Worm (Caenorhabditis elegans) whole organism, L4 larva: ENCODE data around the gene tbx-33.

Source experiments
- D1046.2 ChIP-seq: fragments of 200-800 bp; sonication (Bioruptor generic); IDR thresholded peaks from 2 replicates; pipeline ENCODE4 v1.3.6; 2022; ENCODE audit warnings: missing genetic modification characterization, missing compliant biosample characterization
- F10B5.3 ChIP-seq: sonication (generic microtip); optimal IDR thresholded peaks from 2 replicates; lab custom pipeline; 2016; ENCODE audit warnings: mild to moderate bottlenecking, missing genetic modification characterization, missing compliant biosample characterization
- F26F4.8 ChIP-seq: fragments of 200-800 bp; sonication (Bioruptor generic); conservative IDR thresholded peaks from 2 replicates; pipeline ENCODE4 v1.3.6; 2022; ENCODE audit warnings: missing genetic modification characterization, missing compliant biosample characterization
- F37D6.2 ChIP-seq: sonication (generic microtip); optimal IDR thresholded peaks from 2 replicates; lab custom pipeline; 2016; ENCODE audit warnings: mild to moderate bottlenecking, missing genetic modification characterization, missing compliant biosample characterization
- Y75B8A.6 ChIP-seq: fragments of 200-800 bp; sonication (Bioruptor generic); IDR thresholded peaks from 2 replicates; pipeline ENCODE4 v1.3.6; 2022; ENCODE audit warnings: missing genetic modification reagents, missing genetic modification characterization, missing compliant biosample characterization
- ZK337.2 ChIP-seq: fragments of 200-800 bp; sonication (Bioruptor generic); IDR thresholded peaks from 2 replicates; pipeline ENCODE4 v1.3.6; 2022; ENCODE audit warnings: missing genetic modification reagents, missing genetic modification characterization, missing compliant biosample characterization
- ZK546.5 ChIP-seq, 2 experiments: sonication (generic microtip); optimal IDR thresholded peaks; 2 replicates each; lab custom pipeline; 2017; ENCODE audit warnings: missing biosample characterization in 2 of 2, missing genetic modification characterization in 2 of 2
- aha-1 ChIP-seq: fragments of 150-350 bp; peaks from one replicate; lab custom pipeline; 2014; ENCODE audit warnings: missing biosample characterization, missing genetic modification characterization
- ceh-20 ChIP-seq: fragments of 200-800 bp; sonication (Bioruptor generic); IDR thresholded peaks from 2 replicates; pipeline ENCODE4 v1.3.6; 2022; ENCODE audit warnings: missing genetic modification reagents, missing genetic modification characterization, missing compliant biosample characterization
- ceh-28 ChIP-seq: fragments of 150-350 bp; optimal IDR thresholded peaks from 2 replicates; lab custom pipeline; 2014; ENCODE audit warnings: missing biosample characterization, missing genetic modification reagents, missing genetic modification characterization
- ceh-32 ChIP-seq: sonication (generic microtip); optimal IDR thresholded peaks from 2 replicates; lab custom pipeline; 2016; ENCODE audit warnings: mild to moderate bottlenecking, missing genetic modification characterization, missing compliant biosample characterization; ENCODE audit not compliant: poor library complexity
- daf-19 ChIP-seq: fragments of 200-800 bp; sonication (Bioruptor generic); conservative IDR thresholded peaks from 2 replicates; pipeline ENCODE4 v1.3.6; 2022; ENCODE audit warnings: missing genetic modification characterization, missing compliant biosample characterization
- dmd-6 ChIP-seq: fragments of 200-800 bp; sonication (Bioruptor generic); IDR thresholded peaks from 2 replicates; pipeline ENCODE4 v1.3.6; 2022; ENCODE audit warnings: missing genetic modification reagents, missing genetic modification characterization, missing compliant biosample characterization
- dmd-9 ChIP-seq: fragments of 200-800 bp; sonication (Bioruptor generic); IDR thresholded peaks from 2 replicates; pipeline ENCODE4 v1.3.6; 2022; ENCODE audit warnings: missing genetic modification reagents, missing genetic modification characterization, missing compliant biosample characterization
- egl-27 ChIP-seq: sonication (generic microtip); optimal IDR thresholded peaks from 3 replicates; lab custom pipeline; 2017; ENCODE audit warnings: missing biosample characterization, missing genetic modification reagents, missing genetic modification characterization
- gei-8 ChIP-seq: fragments of 200-800 bp; sonication (Bioruptor generic); optimal IDR thresholded peaks from 2 replicates; lab custom pipeline; 2018; ENCODE audit warnings: mild to moderate bottlenecking, missing genetic modification characterization, missing compliant biosample characterization
- hlh-30 ChIP-seq: sonication (generic microtip); optimal IDR thresholded peaks from 2 replicates; lab custom pipeline; 2017; ENCODE audit warnings: antibody characterized with exemption, mild to moderate bottlenecking, missing genetic modification characterization, missing compliant biosample characterization; ENCODE audit not compliant: insufficient read depth
- hmg-1.1 ChIP-seq: fragments of 200-800 bp; sonication (Bioruptor generic); IDR thresholded peaks from 2 replicates; pipeline ENCODE4 v1.3.6; 2022; ENCODE audit warnings: missing genetic modification reagents, missing genetic modification characterization, missing compliant biosample characterization
- lim-7 ChIP-seq: fragments of 200-800 bp; sonication (Bioruptor generic); IDR thresholded peaks from 2 replicates; pipeline ENCODE4 v1.3.6; 2022; ENCODE audit warnings: missing genetic modification characterization, missing compliant biosample characterization
- lin-39 ChIP-seq: fragments of 150-350 bp; optimal IDR thresholded peaks from 2 replicates; lab custom pipeline; 2014; ENCODE audit warnings: missing biosample characterization, missing genetic modification reagents, missing genetic modification characterization
- lir-3 ChIP-seq: sonication (generic microtip); optimal IDR thresholded peaks from 2 replicates; lab custom pipeline; 2016; ENCODE audit warnings: mild to moderate bottlenecking, missing genetic modification characterization, missing compliant biosample characterization
- madf-9 ChIP-seq: fragments of 200-800 bp; sonication (Bioruptor generic); conservative IDR thresholded peaks from 2 replicates; pipeline ENCODE4 v1.3.6; 2022; ENCODE audit warnings: missing genetic modification reagents, missing genetic modification characterization, missing compliant biosample characterization
- mep-1 ChIP-seq: fragments of 150-350 bp; sonication (generic microtip); optimal IDR thresholded peaks from 3 replicates; lab custom pipeline; 2014; ENCODE audit warnings: missing biosample characterization, missing genetic modification characterization
- nhr-237 ChIP-seq: sonication (generic microtip); optimal IDR thresholded peaks from 2 replicates; lab custom pipeline; 2017; ENCODE audit warnings: missing biosample characterization, missing genetic modification characterization
- nhr-41 ChIP-seq: fragments of 200-800 bp; sonication (Bioruptor generic); IDR thresholded peaks from 2 replicates; pipeline ENCODE4 v1.3.6; 2022; ENCODE audit warnings: missing genetic modification reagents, missing genetic modification characterization, missing compliant biosample characterization
- nhr-42 ChIP-seq: fragments of 200-800 bp; sonication (Bioruptor generic); IDR thresholded peaks from 2 replicates; pipeline ENCODE4 v1.3.6; 2022; ENCODE audit warnings: missing genetic modification characterization, missing compliant biosample characterization
- nhr-48 ChIP-seq: sonication (generic microtip); optimal IDR thresholded peaks from 2 replicates; lab custom pipeline; 2016; ENCODE audit warnings: mild to moderate bottlenecking, missing genetic modification characterization, missing compliant biosample characterization
- saeg-2 ChIP-seq: fragments of 200-800 bp; sonication (Bioruptor generic); IDR thresholded peaks from 2 replicates; pipeline ENCODE4 v1.3.6; 2022; ENCODE audit warnings: missing genetic modification reagents, missing genetic modification characterization, missing compliant biosample characterization
- set-16 ChIP-seq: fragments of 200-800 bp; sonication (Bioruptor generic); IDR thresholded peaks from 2 replicates; pipeline ENCODE4 v1.3.6; 2022; ENCODE audit warnings: missing genetic modification reagents, missing genetic modification characterization, missing compliant biosample characterization
- skn-1 ChIP-seq: fragments of 150-350 bp; optimal IDR thresholded peaks from 2 replicates; lab custom pipeline; 2014; ENCODE audit warnings: missing biosample characterization, missing genetic modification characterization
- snpc-1.2 ChIP-seq: fragments of 200-800 bp; sonication (Bioruptor generic); IDR thresholded peaks from 2 replicates; pipeline ENCODE4 v1.3.6; 2022; ENCODE audit warnings: missing genetic modification reagents, missing genetic modification characterization, missing compliant biosample characterization
- snpc-4 ChIP-seq: fragments of 150-350 bp; optimal IDR thresholded peaks from 2 replicates; lab custom pipeline; 2014; ENCODE audit warnings: missing biosample characterization, missing genetic modification characterization
- spr-3 ChIP-seq: fragments of 200-800 bp; sonication (Bioruptor generic); optimal IDR thresholded peaks from 2 replicates; lab custom pipeline; 2018; ENCODE audit warnings: mild to moderate bottlenecking, missing genetic modification characterization, missing compliant biosample characterization
- unc-130 ChIP-seq: sonication (generic microtip); optimal IDR thresholded peaks from 2 replicates; lab custom pipeline; 2016; ENCODE audit warnings: missing genetic modification reagents, missing genetic modification characterization, missing compliant biosample characterization
- unc-39 ChIP-seq: sonication (generic microtip); optimal IDR thresholded peaks from 2 replicates; lab custom pipeline; 2017; ENCODE audit warnings: missing biosample characterization, missing genetic modification characterization
- unc-62 ChIP-seq, 3 experiments: fragments of 150-350 bp in 1 of 3; sonication (generic microtip); optimal IDR thresholded peaks in 2 of 3; peaks in 1 of 3; 1 replicate in 1 of 3; 2 replicates in 2 of 3; lab custom pipeline; 2014 to 2017; ENCODE audit warnings: missing biosample characterization in 3 of 3, missing genetic modification characterization in 3 of 3, missing genetic modification reagents in 3 of 3, missing genotype in 1 of 3
- zag-1 ChIP-seq: fragments of 150-350 bp; optimal IDR thresholded peaks from 2 replicates; lab custom pipeline; 2014; ENCODE audit warnings: missing biosample characterization, missing genetic modification characterization
- zfp-2 ChIP-seq: sonication (generic microtip); optimal IDR thresholded peaks from 2 replicates; lab custom pipeline; 2016; ENCODE audit warnings: mild to moderate bottlenecking, missing genetic modification characterization, missing compliant biosample characterization

The tbx-33 gene

DNA sequence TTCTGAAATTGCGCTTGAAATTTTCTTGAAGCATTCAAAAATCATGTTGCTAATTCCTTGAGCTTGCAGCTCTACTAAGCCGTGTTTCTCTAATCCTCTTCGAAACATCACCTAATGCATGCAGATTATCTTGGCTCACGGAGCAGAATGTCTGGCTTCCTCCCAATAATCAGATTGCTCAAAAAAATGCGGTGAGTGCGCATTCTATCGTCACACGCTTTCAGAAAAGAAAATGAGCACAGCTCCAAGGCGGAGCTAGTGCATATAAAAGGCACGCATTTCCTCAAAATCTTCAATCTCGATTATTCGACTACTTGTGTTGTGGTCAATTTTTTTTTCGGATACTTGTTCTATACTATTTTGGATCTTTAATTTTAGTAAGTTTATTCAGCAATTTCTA is 4.7 kb upstream of the tbx-33 start (continued):
- TF ChIP-seq hlh-30 (tag; lab: Kevin White, UChicago) (peak; percentile 1), madf-9 (GFP tag; lab: Robert Waterston, UW) (no peak), ZK337.2 (GFP tag; lab: Robert Waterston, UW) (no peak), ceh-28 (tag; lab: Kevin White, UChicago) (no peak), daf-19 (no peak)

ce11 chrIII:11635000-11635399 is 1.6 kb downstream of the tbx-33 start:
- TF ChIP-seq unc-130 (GFP tag; lab: Kevin White, UChicago) = no peak
- no peak for TF ChIP-seq ceh-32 (tag; lab: Kevin White, UChicago)
- TF ChIP-seq unc-39 (tag; lab: Kevin White, UChicago) = no peak
- no peak for TF ChIP-seq mep-1
- no peak for TF ChIP-seq madf-9 (GFP tag; lab: Robert Waterston, UW)
- TF ChIP-seq ceh-20 = no peak
- TF ChIP-seq snpc-4 (tag; lab: Kevin White, UChicago) = no peak
- TF ChIP-seq nhr-237 (tag; lab: Kevin White, UChicago) = no peak
- no peak for TF ChIP-seq saeg-2 (GFP tag; lab: Robert Waterston, UW)
- no peak for TF ChIP-seq Y75B8A.6 (GFP tag; lab: Robert Waterston, UW)
- no peak for TF ChIP-seq dmd-6
- TF ChIP-seq snpc-1.2 (GFP tag; lab: Robert Waterston, UW) = no peak
- no peak for TF ChIP-seq nhr-42
- no peak for TF ChIP-seq unc-62 (GFP tag; optimal IDR thresholded peaks at IDR 0.05 in 1 of 2; lab: Kevin White, UChicago)
- no peak for TF ChIP-seq unc-62 (tag; optimal IDR thresholded peaks at IDR 0.05; lab: Kevin White, UChicago)
- no peak for TF ChIP-seq lir-3
- no peak for TF ChIP-seq ZK546.5 (tag; optimal IDR thresholded peaks at IDR 0.05; lab: Kevin White, UChicago)

- 0 out of 2 replicates have a peak, but pooled peaks have one; percentile 12 for TF ChIP-seq dmd-9
- no peak for TF ChIP-seq F10B5.3
- peak; percentile 68 for TF ChIP-seq aha-1 (tag; lab: Kevin White, UChicago)
- TF ChIP-seq set-16 = peak; percentile 20; the same call in 1 of the 2 replicates
- peak in 1 of 2 experiments; percentile 53 for TF ChIP-seq unc-62 (GFP tag; optimal IDR thresholded peaks at IDR 0.05 in 1 of 2; lab: Kevin White, UChicago)
- no peak for TF ChIP-seq unc-62 (tag; optimal IDR thresholded peaks at IDR 0.05; lab: Kevin White, UChicago)
- TF ChIP-seq unc-130 (GFP tag; lab: Kevin White, UChicago) = no peak
- 0 out of 2 replicates have a peak, but pooled peaks have one; percentile 59 for TF ChIP-seq F26F4.8 (GFP tag; lab: Robert Waterston, UW)
- no peak for TF ChIP-seq zfp-2 (tag; lab: Kevin White, UChicago)
- TF ChIP-seq zag-1 (tag; lab: Kevin White, UChicago) = no peak
Observed at ce11 chrIII:11633444-11633843, 3.2 kb downstream of the tbx-33 start.

ce11 chrIII:11632376-11632775 is 4.3 kb downstream of the tbx-33 start:
- TF ChIP-seq lim-7 (no peak), egl-27 (no peak), nhr-48 (tag; lab: Kevin White, UChicago) (no peak), lin-39 (tag; lab: Kevin White, UChicago) (no peak), spr-3 (no peak), hmg-1.1 (GFP tag; lab: Robert Waterston, UW) (no peak), set-16 (no peak), nhr-41 (no peak), skn-1 (tag; lab: Kevin White, UChicago) (no peak), D1046.2 (GFP tag; lab: Robert Waterston, UW) (no peak), F37D6.2 (tag; lab: Kevin White, UChicago) (no peak), gei-8 (GFP tag; lab: Kevin White, UChicago) (no peak)
